Fruit fly (Drosophila melanogaster) whole organism, wandering third instar larva: ENCODE data around the gene CG13386.

Experiments used
- Abd-B ChIP-seq: fragments of >200 bp; optimal IDR thresholded peaks from 2 replicates; lab custom pipeline; 2017; ENCODE audit warnings: missing biosample characterization, missing genetic modification characterization
- CG9705 ChIP-seq: fragments of 200-800 bp; sonication (Bioruptor generic); optimal IDR thresholded peaks from 2 replicates; lab custom pipeline; 2018; ENCODE audit warnings: missing biosample characterization, mild to moderate bottlenecking, missing genetic modification characterization
- CrebA ChIP-seq: fragments of 200-800 bp; sonication (Bioruptor generic); optimal IDR thresholded peaks from 2 replicates; lab custom pipeline; 2016; ENCODE audit warnings: missing biosample characterization, mild to moderate bottlenecking, missing genetic modification characterization, borderline replicate concordance
- Dfd ChIP-seq: fragments of >200 bp; optimal IDR thresholded peaks from 2 replicates; lab custom pipeline; 2017; ENCODE audit warnings: missing biosample characterization, missing genetic modification characterization
- Dif ChIP-seq: fragments of 200-275, 200-300 bp; sonication (Bioruptor generic); optimal IDR thresholded peaks from 2 replicates; lab custom pipeline; 2018; ENCODE audit warnings: missing biosample characterization, missing genetic modification characterization; ENCODE audit not compliant: partially characterized antibody
- HLH106 ChIP-seq: fragments of 200-800 bp; optimal IDR thresholded peaks from 3 replicates; lab custom pipeline; 2019; ENCODE audit warnings: missing biosample characterization, mild to moderate bottlenecking, missing genetic modification characterization, moderate library complexity
- Hnf4 ChIP-seq: fragments of 200-800 bp; sonication (Bioruptor generic); optimal IDR thresholded peaks from 2 replicates; lab custom pipeline; 2016; ENCODE audit warnings: missing biosample characterization, mild to moderate bottlenecking, missing genetic modification characterization
- Hr83 ChIP-seq: fragments of 200-300 bp; sonication (Bioruptor generic); optimal IDR thresholded peaks from 2 replicates; lab custom pipeline; 2016; ENCODE audit warnings: missing biosample characterization, mild to moderate bottlenecking, missing genetic modification characterization, moderate library complexity; ENCODE audit not compliant: poor library complexity, severe bottlenecking
- Jra ChIP-seq: sonication (Bioruptor generic); optimal IDR thresholded peaks from 2 replicates; lab custom pipeline; 2016; ENCODE audit warnings: missing biosample characterization, missing genetic modification characterization
- Myc ChIP-seq: fragments of >200 bp; optimal IDR thresholded peaks from 2 replicates; lab custom pipeline; 2017
- OdsH ChIP-seq: fragments of 200-800 bp; sonication (Bioruptor generic); optimal IDR thresholded peaks from 2 replicates; lab custom pipeline; 2016; ENCODE audit warnings: missing biosample characterization, mild to moderate bottlenecking, missing genetic modification characterization
- Rel ChIP-seq, 2 experiments: fragments of 200-800 bp; sonication (Bioruptor generic) in 1 of 2; optimal IDR thresholded peaks; 2 replicates in 1 of 2; 3 replicates in 1 of 2; lab custom pipeline; 2016 to 2019; ENCODE audit warnings: mild to moderate bottlenecking in 2 of 2, missing biosample characterization in 2 of 2, missing genetic modification characterization in 2 of 2, moderate library complexity in 1 of 2
- Sp1 ChIP-seq: fragments of 200-800 bp; sonication (Bioruptor generic); optimal IDR thresholded peaks from 3 replicates; lab custom pipeline; 2019; ENCODE audit warnings: missing biosample characterization, mild to moderate bottlenecking, missing genetic modification characterization, moderate library complexity
- Vsx2 ChIP-seq: fragments of 200-300, 225-300 bp; sonication (Bioruptor generic); optimal IDR thresholded peaks from 2 replicates; lab custom pipeline; 2018; ENCODE audit warnings: missing biosample characterization, missing genetic modification characterization; ENCODE audit not compliant: partially characterized antibody
- br ChIP-seq: fragments of 200-800 bp; sonication (Bioruptor generic); optimal IDR thresholded peaks from 2 replicates; lab custom pipeline; 2016; ENCODE audit warnings: missing biosample characterization, missing genetic modification characterization
- brk ChIP-seq: fragments of 200-800 bp; sonication (Bioruptor generic); optimal IDR thresholded peaks from 2 replicates; lab custom pipeline; 2016; ENCODE audit warnings: missing biosample characterization, mild to moderate bottlenecking, missing genetic modification characterization
- dl ChIP-seq, 2 experiments: fragments of 175-275, 200-275 bp in 1 of 2; fragments of 200-275 bp in 1 of 2; sonication (Bioruptor generic); optimal IDR thresholded peaks; lab custom pipeline; 2018; ENCODE audit warnings: mild to moderate bottlenecking in 2 of 2, missing biosample characterization in 2 of 2, missing genetic modification characterization in 2 of 2, moderate library complexity in 2 of 2; ENCODE audit not compliant: partially characterized antibody in 2 of 2, insufficient read depth in 1 of 2
- dmrt93B ChIP-seq: fragments of 200-800 bp; sonication (Bioruptor generic); optimal IDR thresholded peaks from 2 replicates; lab custom pipeline; 2018; ENCODE audit warnings: missing biosample characterization, mild to moderate bottlenecking, missing genetic modification characterization
- dsf ChIP-seq: sonication (Bioruptor generic); optimal IDR thresholded peaks from 2 replicates; lab custom pipeline; 2016; ENCODE audit warnings: missing biosample characterization, missing genetic modification characterization, borderline replicate concordance
- ey ChIP-seq: fragments of 200-800 bp; sonication (Bioruptor generic); optimal IDR thresholded peaks from 2 replicates; lab custom pipeline; 2016; ENCODE audit warnings: missing biosample characterization, missing genetic modification characterization
- foxo ChIP-seq, 2 experiments: fragments of 200-800 bp; sonication (Bioruptor generic); optimal IDR thresholded peaks; 2 replicates in 1 of 2; 3 replicates in 1 of 2; lab custom pipeline; 2016 to 2017; ENCODE audit warnings: missing biosample characterization in 2 of 2, missing genetic modification characterization in 2 of 2
- fru ChIP-seq: fragments of 200-800 bp; sonication (Bioruptor generic); optimal IDR thresholded peaks from 3 replicates; lab custom pipeline; 2016; ENCODE audit warnings: missing biosample characterization, mild to moderate bottlenecking, missing genetic modification characterization
- h ChIP-seq: fragments of 200-800 bp; sonication (Bioruptor generic); optimal IDR thresholded peaks from 3 replicates; lab custom pipeline; 2016; ENCODE audit warnings: missing biosample characterization, mild to moderate bottlenecking, missing genetic modification characterization
- jim ChIP-seq: fragments of 175-275, 200-325 bp; sonication (Bioruptor generic); optimal IDR thresholded peaks from 2 replicates; lab custom pipeline; 2016; ENCODE audit warnings: missing biosample characterization, mild to moderate bottlenecking, missing genetic modification characterization
- pan ChIP-seq: fragments of >200 bp; optimal IDR thresholded peaks from 2 replicates; lab custom pipeline; 2017
- psq ChIP-seq: fragments of 200-800 bp; sonication (Bioruptor generic); optimal IDR thresholded peaks from 3 replicates; lab custom pipeline; 2017; ENCODE audit warnings: missing biosample characterization, mild to moderate bottlenecking, missing genetic modification characterization, moderate library complexity
- rgr ChIP-seq: fragments of 200-800 bp; sonication (Bioruptor generic); optimal IDR thresholded peaks from 3 replicates; lab custom pipeline; 2016; ENCODE audit warnings: missing biosample characterization, mild to moderate bottlenecking, missing genetic modification characterization
- sage ChIP-seq: fragments of 200-800 bp; sonication (Bioruptor generic); optimal IDR thresholded peaks from 2 replicates; lab custom pipeline; 2016; ENCODE audit warnings: missing biosample characterization, mild to moderate bottlenecking, missing genetic modification characterization
- sv ChIP-seq: fragments of 200-800 bp; sonication (Bioruptor generic); optimal IDR thresholded peaks from 3 replicates; lab custom pipeline; 2016; ENCODE audit warnings: missing biosample characterization, missing genetic modification characterization
- tai ChIP-seq: sonication (Bioruptor generic); optimal IDR thresholded peaks from 2 replicates; lab custom pipeline; 2016; ENCODE audit warnings: missing biosample characterization, missing genetic modification characterization
- usp ChIP-seq: fragments of >200 bp; optimal IDR thresholded peaks from 2 replicates; lab custom pipeline; 2017; ENCODE audit warnings: missing biosample characterization, missing genetic modification characterization
- woc ChIP-seq: sonication (Bioruptor generic); optimal IDR thresholded peaks from 2 replicates; lab custom pipeline; 2016; ENCODE audit warnings: missing biosample characterization, mild to moderate bottlenecking, missing genetic modification characterization

CG13386 gene

dm6 chr2L:8403286-8404270 lies 4.8 kb downstream of the CG13386 start, which contains the start of gene emb (continued):
- TF ChIP-seq h (GFP tag; lab: Kevin White, UChicago) = peak; percentile 58
- peak; percentile 11 for TF ChIP-seq HLH106 (tag; lab: Kevin White, UChicago)
- TF ChIP-seq dmrt93B (GFP tag; lab: Kevin White, UChicago) = no peak
- peak; percentile 6 for TF ChIP-seq dsf (GFP tag; lab: Kevin White, UChicago)
- peak; percentile 54 for TF ChIP-seq woc (GFP tag; lab: Kevin White, UChicago)

dm6 chr2L:8411530-8411929 lies 12.7 kb downstream of the CG13386 start, which contains the start of gene Naglu:
Naglu (minus strand) TSS chr2L:8411868.
- no peak for TF ChIP-seq psq (GFP tag; lab: Kevin White, UChicago)
- no peak for TF ChIP-seq h (GFP tag; lab: Kevin White, UChicago)
- peak in 1 of 2 experiments; percentile 61 for TF ChIP-seq dl (GFP tag; optimal IDR thresholded peaks at IDR 0.05; lab: Kevin White, UChicago; ENCODE audit: insufficient read depth in 1 of 2, partially characterized antibody in 2 of 2)
- peak; percentile 65 for TF ChIP-seq Vsx2 (GFP tag; lab: Kevin White, UChicago)
- TF ChIP-seq Sp1 (GFP tag; lab: Kevin White, UChicago) = peak; percentile 36
- peak; percentile 24 for TF ChIP-seq ey (GFP tag; lab: Kevin White, UChicago)
- no peak for TF ChIP-seq rgr (GFP tag; lab: Kevin White, UChicago)
- TF ChIP-seq brk (GFP tag; lab: Kevin White, UChicago) = no peak
- peak; percentile 31 for TF ChIP-seq fru (GFP tag; lab: Kevin White, UChicago)
- no peak for TF ChIP-seq jim (GFP tag; lab: Kevin White, UChicago)
- no peak for TF ChIP-seq sv (GFP tag; lab: Kevin White, UChicago)
- no peak for TF ChIP-seq Abd-B (GFP tag; lab: Kevin White, UChicago)
- no peak for TF ChIP-seq br (GFP tag; lab: Kevin White, UChicago)
- TF ChIP-seq woc (GFP tag; lab: Kevin White, UChicago) = no peak
- TF ChIP-seq Hr83 (GFP tag; lab: Kevin White, UChicago) = peak; percentile 64
- no peak for TF ChIP-seq Hnf4 (GFP tag; lab: Kevin White, UChicago)
- peak; percentile 81 for TF ChIP-seq Dif (GFP tag; lab: Kevin White, UChicago)
- no peak for TF ChIP-seq pan (lab: Kevin White, UChicago)

DNA sequence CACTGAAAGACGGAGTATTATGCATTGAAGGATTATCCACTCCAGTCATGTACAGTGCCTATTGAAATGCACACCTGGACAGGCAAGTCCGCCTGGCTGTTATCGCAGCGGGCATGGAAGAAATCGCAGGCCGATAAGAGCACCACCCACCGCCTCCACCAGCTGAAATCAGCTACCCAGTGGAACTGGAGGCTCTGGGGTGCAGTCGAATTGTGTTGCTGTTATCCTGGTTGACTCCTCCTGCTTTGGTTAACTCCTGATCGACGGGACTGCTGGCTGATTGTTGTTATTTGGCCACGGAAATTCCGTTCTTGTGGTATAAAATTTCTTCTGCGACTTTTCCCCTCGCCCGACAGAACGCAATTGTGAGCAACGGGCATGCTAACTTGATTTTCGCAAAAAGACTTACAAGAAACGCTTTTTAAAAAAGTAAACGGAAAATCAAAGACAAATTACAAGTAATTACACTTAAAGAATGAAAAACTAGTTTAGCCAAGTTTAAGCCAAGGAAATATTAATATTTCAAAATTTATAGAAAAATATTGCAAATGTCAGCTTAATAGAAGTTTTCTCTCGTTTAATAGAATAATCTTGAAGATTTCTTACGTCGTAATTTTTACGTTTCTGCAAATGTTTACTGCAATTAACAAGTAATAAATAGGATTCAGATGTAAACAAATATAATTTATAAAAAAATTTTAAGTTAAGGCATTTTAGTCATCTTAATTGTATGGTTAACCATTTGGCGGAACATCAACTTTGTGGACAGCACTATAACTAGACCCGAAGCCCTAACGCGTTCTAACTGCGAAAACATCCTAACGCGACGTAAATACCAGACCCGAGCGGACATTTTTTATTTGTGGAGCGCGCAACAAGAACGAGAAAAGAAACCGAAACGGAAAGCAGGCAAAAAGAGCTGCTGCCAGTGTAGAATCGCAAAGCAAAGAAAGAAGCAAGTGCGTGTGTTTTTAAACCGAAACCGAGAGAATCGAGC lies 16.4 kb downstream of the CG13386 start, which contains the start of the genes CG13398 and Akap200:
Gene CG13398, minus strand, starts transcription at position 370 of the 997 bp plus-strand sequence.
Gene Akap200, plus strand, starts transcription at position 804 of the 997 bp plus-strand sequence.
- TF ChIP-seq dl (GFP tag; optimal IDR thresholded peaks at IDR 0.05; lab: Kevin White, UChicago; ENCODE audit: insufficient read depth in 1 of 2, partially characterized antibody in 2 of 2) (no peak), Sp1 (GFP tag; lab: Kevin White, UChicago) (peak; percentile 37), ey (GFP tag; lab: Kevin White, UChicago) (no peak), tai (GFP tag; lab: Kevin White, UChicago) (no peak), CrebA (no peak), Vsx2 (GFP tag; lab: Kevin White, UChicago) (peak; percentile 38), psq (GFP tag; lab: Kevin White, UChicago) (no peak), foxo (GFP tag; optimal IDR thresholded peaks at IDR 0.05; lab: Kevin White, UChicago) (peak in 1 of 2 experiments; percentile 18), woc (GFP tag; lab: Kevin White, UChicago) (peak; percentile 76), Hr83 (GFP tag; lab: Kevin White, UChicago) (no peak), dsf (GFP tag; lab: Kevin White, UChicago) (no peak), Jra (GFP tag; lab: Kevin White, UChicago) (peak; percentile 33), usp (no peak), h (GFP tag; lab: Kevin White, UChicago) (peak; percentile 13), OdsH (GFP tag; lab: Kevin White, UChicago) (no peak), fru (GFP tag; lab: Kevin White, UChicago) (peak; percentile 33), pan (lab: Kevin White, UChicago) (no peak), Hnf4 (GFP tag; lab: Kevin White, UChicago) (peak; percentile 15), Abd-B (GFP tag; lab: Kevin White, UChicago) (no peak), CG9705 (GFP tag; lab: Kevin White, UChicago) (no peak), rgr (GFP tag; lab: Kevin White, UChicago) (peak; percentile 6), HLH106 (tag; lab: Kevin White, UChicago) (peak; percentile 49), dmrt93B (GFP tag; lab: Kevin White, UChicago) (no peak), Dif (GFP tag; lab: Kevin White, UChicago) (peak; percentile 54), Dfd (GFP tag; lab: Kevin White, UChicago) (no peak), jim (GFP tag; lab: Kevin White, UChicago) (no peak), sv (GFP tag; lab: Kevin White, UChicago) (no peak), sage (GFP tag; lab: Kevin White, UChicago) (no peak), Myc (lab: Kevin White, UChicago) (peak; percentile 52), Rel (GFP tag; optimal IDR thresholded peaks at IDR 0.05; lab: Kevin White, UChicago) (no peak), Rel (tag; optimal IDR thresholded peaks at IDR 0.05; lab: Kevin White, UChicago) (peak; percentile 29)
